Fruit fly (Drosophila melanogaster) whole organism, wandering third instar larva: ENCODE data around the gene CG34281.

ENCODE experiments used
- CG9705 ChIP-seq: fragments of 200-800 bp; sonication (Bioruptor generic); optimal IDR thresholded peaks from 2 replicates; lab custom pipeline; 2018; ENCODE audit warnings: missing biosample characterization, mild to moderate bottlenecking, missing genetic modification characterization
- dsf ChIP-seq: sonication (Bioruptor generic); optimal IDR thresholded peaks from 2 replicates; lab custom pipeline; 2016; ENCODE audit warnings: missing biosample characterization, missing genetic modification characterization, borderline replicate concordance
- h ChIP-seq: fragments of 200-800 bp; sonication (Bioruptor generic); optimal IDR thresholded peaks from 3 replicates; lab custom pipeline; 2016; ENCODE audit warnings: missing biosample characterization, mild to moderate bottlenecking, missing genetic modification characterization

- TF ChIP-seq h (GFP tag; lab: Kevin White, UChicago) (no peak), dsf (GFP tag; lab: Kevin White, UChicago) (no peak), CG9705 (GFP tag; lab: Kevin White, UChicago) (no peak)
Observed at dm6 chr3R:17591831-17592230, 20.9 kb upstream of the CG34281 start.
